Fruit fly (Drosophila melanogaster) Kc167 (cell line): Measurements from ENCODE around the gene CG12607.

Experiments used
- Myc ChIP-seq: fragments of >200 bp; optimal IDR thresholded peaks from 2 replicates; lab custom pipeline; 2017; ENCODE audit warnings: missing external identifiers
- Sin3A ChIP-seq: fragments of >200 bp; optimal IDR thresholded peaks from 2 replicates; lab custom pipeline; 2018; ENCODE audit warnings: missing external identifiers
- h ChIP-seq: fragments of >200 bp; optimal IDR thresholded peaks from 3 replicates; lab custom pipeline; 2018; ENCODE audit warnings: missing external identifiers
- insv ChIP-seq: fragments of >200 bp; optimal IDR thresholded peaks from 3 replicates; lab custom pipeline; 2018; ENCODE audit warnings: missing external identifiers
- psq ChIP-seq: fragments of >200 bp; optimal IDR thresholded peaks from 2 replicates; lab custom pipeline; 2017; ENCODE audit warnings: missing external identifiers
- ttk ChIP-seq: sonication (Bioruptor generic); optimal IDR thresholded peaks from 2 replicates; lab custom pipeline; 2017; ENCODE audit warnings: missing external identifiers

CG12607 gene

dm6 chr3L:4446273-4446672 is at the start of gene CG12607:
TSS of gene CG12607 (plus strand) at chr3L:4446573.
- TF ChIP-seq psq (lab: Kevin White, UChicago), result no peak
- TF ChIP-seq insv (lab: Kevin White, UChicago), result no peak
- TF ChIP-seq Sin3A (lab: Kevin White, UChicago), result no peak

- no peak for TF ChIP-seq psq (lab: Kevin White, UChicago)
- no peak for TF ChIP-seq insv (lab: Kevin White, UChicago)
- TF ChIP-seq Sin3A (lab: Kevin White, UChicago), result no peak
- no peak for TF ChIP-seq h (lab: Kevin White, UChicago)
- TF ChIP-seq Myc (lab: Kevin White, UChicago), result no peak
- no peak for TF ChIP-seq ttk
These were observed 49.2 kb upstream of the CG12607 start for dm6 chr3L:4397137-4397536.

- no peak for TF ChIP-seq Myc (lab: Kevin White, UChicago)
- no peak for TF ChIP-seq insv (lab: Kevin White, UChicago)
- TF ChIP-seq h (lab: Kevin White, UChicago), result no peak
- TF ChIP-seq psq (lab: Kevin White, UChicago), result no peak
- TF ChIP-seq ttk, result no peak
- TF ChIP-seq Sin3A (lab: Kevin White, UChicago), result no peak
These were observed 48.5 kb upstream of the CG12607 start for dm6 chr3L:4397874-4398273.

dm6 chr3L:4399905-4400304 is 46.5 kb upstream of the CG12607 start:
- no peak for TF ChIP-seq Myc (lab: Kevin White, UChicago)
- no peak for TF ChIP-seq Sin3A (lab: Kevin White, UChicago)
- no peak for TF ChIP-seq ttk
- TF ChIP-seq psq (lab: Kevin White, UChicago), result no peak
- TF ChIP-seq h (lab: Kevin White, UChicago), result no peak
- TF ChIP-seq insv (lab: Kevin White, UChicago), result no peak

- no peak for TF ChIP-seq ttk
- TF ChIP-seq h (lab: Kevin White, UChicago), result no peak
- TF ChIP-seq Myc (lab: Kevin White, UChicago), result no peak
- TF ChIP-seq psq (lab: Kevin White, UChicago), result no peak
- TF ChIP-seq insv (lab: Kevin White, UChicago), result no peak
- no peak for TF ChIP-seq Sin3A (lab: Kevin White, UChicago)
These were observed 45.1 kb upstream of the CG12607 start for dm6 chr3L:4401241-4401640.

- no peak for TF ChIP-seq psq (lab: Kevin White, UChicago)
- no peak for TF ChIP-seq Sin3A (lab: Kevin White, UChicago)
- no peak for TF ChIP-seq Myc (lab: Kevin White, UChicago)
- no peak for TF ChIP-seq h (lab: Kevin White, UChicago)
- no peak for TF ChIP-seq ttk
- TF ChIP-seq insv (lab: Kevin White, UChicago), result no peak
These were observed 43.1 kb upstream of the CG12607 start, which contains the start of gene Syx17 for dm6 chr3L:4403180-4403769. TSS of gene Syx17 (plus strand) at chr3L:4403487.

- no peak for TF ChIP-seq h (lab: Kevin White, UChicago)
- TF ChIP-seq Myc (lab: Kevin White, UChicago), result no peak
- TF ChIP-seq Sin3A (lab: Kevin White, UChicago), result no peak
- TF ChIP-seq ttk, result no peak
These were observed 40.5 kb upstream of the CG12607 start, which contains the start of gene CG15019 for dm6 chr3L:4405922-4406321. TSS of gene CG15019 (minus strand) at chr3L:4406059.

- TF ChIP-seq Sin3A (lab: Kevin White, UChicago) (no peak), psq (lab: Kevin White, UChicago) (no peak), ttk (no peak), h (lab: Kevin White, UChicago) (no peak), Myc (lab: Kevin White, UChicago) (no peak), insv (lab: Kevin White, UChicago) (no peak)
These were observed 39.6 kb upstream of the CG12607 start, which contains the start of gene TP53INP for dm6 chr3L:4406653-4407257. TSS of gene TP53INP (plus strand) at chr3L:4406943.

- TF ChIP-seq Sin3A (lab: Kevin White, UChicago) (no peak), insv (lab: Kevin White, UChicago) (no peak)
These were observed 38.6 kb upstream of the CG12607 start for dm6 chr3L:4407743-4408142.

dm6 chr3L:4408313-4409133 is 37.9 kb upstream of the CG12607 start:
- no peak for TF ChIP-seq h (lab: Kevin White, UChicago)
- TF ChIP-seq insv (lab: Kevin White, UChicago), result no peak
- TF ChIP-seq psq (lab: Kevin White, UChicago), result no peak
- TF ChIP-seq Myc (lab: Kevin White, UChicago), result no peak
- TF ChIP-seq ttk, result no peak
- TF ChIP-seq Sin3A (lab: Kevin White, UChicago), result no peak

- TF ChIP-seq insv (lab: Kevin White, UChicago), result no peak
- no peak for TF ChIP-seq Myc (lab: Kevin White, UChicago)
- no peak for TF ChIP-seq h (lab: Kevin White, UChicago)
- no peak for TF ChIP-seq psq (lab: Kevin White, UChicago)
- no peak for TF ChIP-seq ttk
- TF ChIP-seq Sin3A (lab: Kevin White, UChicago), result no peak
These were observed 37.1 kb upstream of the CG12607 start for dm6 chr3L:4409134-4409897.
